Worm (Caenorhabditis elegans): ENCODE data around the gene srh-247.
"Not testable (repeated sequence)": the region's sequence is repeated elsewhere in the genome, so short reads cannot be mapped to it uniquely, and the experiment has no call there.

Gene srh-247

ce11 chrV:2960894-2961293 is 26.9 kb upstream of the srh-247 start, which contains the start of gene srw-144:
TSS of gene srw-144 (minus strand) at chrV:2960994.
- TF ChIP-seq repo-1 (tag; optimal IDR thresholded peaks at IDR 0.05) (no peak), sea-2 (GFP tag; IDR thresholded peaks at IDR 0.05) (no peak)

ce11 chrV:2958202-2958601 is 24.2 kb upstream of the srh-247 start, which contains the start of gene srw-142:
TSS of gene srw-142 (minus strand) at chrV:2958302.
- no peak for TF ChIP-seq ceh-79 (tag; optimal IDR thresholded peaks at IDR 0.05)

ce11 chrV:2955342-2955741 is 21.4 kb upstream of the srh-247 start, which contains the start of gene srh-248:
TSS of gene srh-248 (minus strand) at chrV:2955442.
- not testable (repeated sequence) for TF ChIP-seq ztf-18 (tag; optimal IDR thresholded peaks at IDR 0.05); mxl-1 (tag; optimal IDR thresholded peaks at IDR 0.05); snpc-1.3 (tag; optimal IDR thresholded peaks at IDR 0.05; ENCODE audit: insufficient read depth)

- TF ChIP-seq T07F8.4 (tag; optimal IDR thresholded peaks at IDR 0.05); athp-1 (tag; optimal IDR thresholded peaks at IDR 0.05); lag-1 (GFP tag; IDR thresholded peaks at IDR 0.05): not testable (repeated sequence)
Observed at ce11 chrV:2952102-2952501, 18.1 kb upstream of the srh-247 start, which contains the start of gene srw-122. TSS of gene srw-122 (minus strand) at chrV:2952202.

ce11 chrV:2945602-2946001 is 11.6 kb upstream of the srh-247 start, which contains the start of gene srh-87:
TSS of gene srh-87 (minus strand) at chrV:2945702.
- no peak for TF ChIP-seq F23B12.7 (tag; optimal IDR thresholded peaks at IDR 0.05; ENCODE audit: insufficient read depth)
- no peak for TF ChIP-seq chd-7 (tag; optimal IDR thresholded peaks at IDR 0.05)
- no peak for TF ChIP-seq ceh-40 (GFP tag; IDR thresholded peaks at IDR 0.05)
- TF ChIP-seq rpc-1 (optimal IDR thresholded peaks at IDR 0.05), result no peak
- no peak for TF ChIP-seq rpc-1 (tag; optimal IDR thresholded peaks at IDR 0.05)
- TF ChIP-seq lsy-27 (tag; optimal IDR thresholded peaks at IDR 0.05; ENCODE audit: borderline replicate concordance, insufficient read depth), result no peak
- no peak for TF ChIP-seq F39B2.1 (GFP tag; IDR thresholded peaks at IDR 0.05)
- no peak for TF ChIP-seq snpc-3.4 (tag; optimal IDR thresholded peaks at IDR 0.05)
- no peak for TF ChIP-seq attf-5 (GFP tag; optimal IDR thresholded peaks at IDR 0.05)
- no peak for TF ChIP-seq F52B5.7 (tag; optimal IDR thresholded peaks at IDR 0.05)
- TF ChIP-seq attf-6 (GFP tag; IDR thresholded peaks at IDR 0.05), result no peak
- TF ChIP-seq cebp-2 (GFP tag; IDR thresholded peaks at IDR 0.05), result no peak
- no peak for TF ChIP-seq efl-1 (GFP tag; optimal IDR thresholded peaks at IDR 0.05)
- TF ChIP-seq F55B11.4 (tag; optimal IDR thresholded peaks at IDR 0.05; ENCODE audit: borderline replicate concordance, insufficient read depth), result no peak
- TF ChIP-seq madf-8 (GFP tag; conservative IDR thresholded peaks at IDR 0.05), result no peak
- no peak for TF ChIP-seq lin-40 (tag; optimal IDR thresholded peaks at IDR 0.05)
- TF ChIP-seq hmg-20 (GFP tag; IDR thresholded peaks at IDR 0.05), result no peak
- TF ChIP-seq ceh-58 (GFP tag; IDR thresholded peaks at IDR 0.05), result no peak
- no peak for TF ChIP-seq hlh-12 (tag; optimal IDR thresholded peaks at IDR 0.05)

- TF ChIP-seq lir-1 (GFP tag; conservative IDR thresholded peaks at IDR 0.05), result no peak
- no peak for TF ChIP-seq somi-1 (GFP tag; optimal IDR thresholded peaks at IDR 0.05)
- TF ChIP-seq ceh-91 (GFP tag; IDR thresholded peaks at IDR 0.05), result no peak
- TF ChIP-seq F22D6.2 (tag; optimal IDR thresholded peaks at IDR 0.05), result no peak
- TF ChIP-seq ceh-58 (GFP tag; IDR thresholded peaks at IDR 0.05), result no peak
- no peak for TF ChIP-seq snpc-1.3 (tag; optimal IDR thresholded peaks at IDR 0.05; ENCODE audit: insufficient read depth)
- no peak for TF ChIP-seq madf-6 (GFP tag; IDR thresholded peaks at IDR 0.05)
- TF ChIP-seq snpc-4 (GFP tag; optimal IDR thresholded peaks at IDR 0.05), result no peak
- TF ChIP-seq snpc-4 (tag; optimal IDR thresholded peaks at IDR 0.05), result no peak
- TF ChIP-seq efl-1 (GFP tag; optimal IDR thresholded peaks at IDR 0.05), result no peak
- TF ChIP-seq ceh-79 (tag; optimal IDR thresholded peaks at IDR 0.05), result no peak
- no peak for TF ChIP-seq Y53F4B.3 (GFP tag; IDR thresholded peaks at IDR 0.05)
- no peak for TF ChIP-seq attf-6 (GFP tag; IDR thresholded peaks at IDR 0.05)
- no peak for TF ChIP-seq nhr-120 (GFP tag; IDR thresholded peaks at IDR 0.05)
- no peak for TF ChIP-seq F57C9.4 (tag; optimal IDR thresholded peaks at IDR 0.05)
- no peak for TF ChIP-seq Y53G8AR.9 (GFP tag; conservative IDR thresholded peaks at IDR 0.05)
- TF ChIP-seq tbp1 (GFP tag; optimal IDR thresholded peaks at IDR 0.05), result no peak
- no peak for TF ChIP-seq ZK185.1 (tag; optimal IDR thresholded peaks at IDR 0.05; ENCODE audit: poor library complexity, severe bottlenecking)
Observed at ce11 chrV:2943859-2944258, 9.9 kb upstream of the srh-247 start, which contains the start of gene srw-137. TSS of gene srw-137 (minus strand) at chrV:2943959.
